Worm (Caenorhabditis elegans) whole organism, late embryonic: ENCODE measurements around the gene Y56A3A.16.

ENCODE experiments used
- C08G9.2 ChIP-seq: sonication (generic microtip); optimal IDR thresholded peaks from 2 replicates; lab custom pipeline; 2016; ENCODE audit warnings: mild to moderate bottlenecking, missing genetic modification characterization, moderate library complexity, missing compliant biosample characterization
- C38D4.7 ChIP-seq: fragments of 200-800 bp; sonication (Bioruptor generic); optimal IDR thresholded peaks from 2 replicates; lab custom pipeline; 2018; ENCODE audit warnings: mild to moderate bottlenecking, missing genetic modification characterization, moderate library complexity, missing compliant biosample characterization
- K02D7.2 ChIP-seq: sonication (generic microtip); optimal IDR thresholded peaks from 2 replicates; lab custom pipeline; 2017; ENCODE audit warnings: mild to moderate bottlenecking, missing genetic modification characterization, missing compliant biosample characterization
- K09A11.1 ChIP-seq: sonication (generic microtip); optimal IDR thresholded peaks from 2 replicates; lab custom pipeline; 2017; ENCODE audit warnings: antibody characterized with exemption, mild to moderate bottlenecking, missing genetic modification characterization, missing compliant biosample characterization; ENCODE audit not compliant: insufficient read depth
- T23F11.4 ChIP-seq: fragments of 200-800 bp; sonication (Bioruptor generic); optimal IDR thresholded peaks from 2 replicates; lab custom pipeline; 2018; ENCODE audit warnings: mild to moderate bottlenecking, missing genetic modification characterization, missing compliant biosample characterization
- Y22D7AL.16 ChIP-seq: sonication (generic microtip); optimal IDR thresholded peaks from 2 replicates; lab custom pipeline; 2016; ENCODE audit warnings: missing genetic modification characterization, missing compliant biosample characterization
- ahr-1 ChIP-seq: sonication (generic microtip); optimal IDR thresholded peaks from 2 replicates; lab custom pipeline; 2016; ENCODE audit warnings: missing genetic modification characterization, missing compliant biosample characterization
- ama-1 ChIP-seq: fragments of 150-350 bp; optimal IDR thresholded peaks from 2 replicates; lab custom pipeline; 2014
- ceh-14 ChIP-seq: sonication (generic microtip); optimal IDR thresholded peaks from 2 replicates; lab custom pipeline; 2016; ENCODE audit warnings: missing genotype, missing genetic modification characterization, missing compliant biosample characterization
- ceh-18 ChIP-seq: sonication (generic microtip); optimal IDR thresholded peaks from 2 replicates; lab custom pipeline; 2016; ENCODE audit warnings: missing genetic modification characterization, missing compliant biosample characterization
- ceh-24 ChIP-seq: sonication (generic microtip); optimal IDR thresholded peaks from 2 replicates; lab custom pipeline; 2016; ENCODE audit warnings: mild to moderate bottlenecking, missing genetic modification characterization, missing compliant biosample characterization
- ceh-31 ChIP-seq: sonication (generic microtip); optimal IDR thresholded peaks from 2 replicates; lab custom pipeline; 2016; ENCODE audit warnings: missing genetic modification characterization, missing compliant biosample characterization
- ceh-34 ChIP-seq: sonication (generic microtip); optimal IDR thresholded peaks from 2 replicates; lab custom pipeline; 2016; ENCODE audit warnings: mild to moderate bottlenecking, missing genetic modification characterization, missing compliant biosample characterization
- ceh-45 ChIP-seq: fragments of 200-800 bp; sonication (Bioruptor generic); IDR thresholded peaks from 2 replicates; pipeline ENCODE4 v1.3.6; 2022; ENCODE audit warnings: missing genetic modification reagents, missing genetic modification characterization, missing compliant biosample characterization
- ceh-48 ChIP-seq: sonication (generic microtip); optimal IDR thresholded peaks from 2 replicates; lab custom pipeline; 2016; ENCODE audit warnings: missing genetic modification characterization, inconsistent platforms, missing compliant biosample characterization
- ceh-6 ChIP-seq: fragments of 200-800 bp; sonication (Bioruptor generic); optimal IDR thresholded peaks from 2 replicates; lab custom pipeline; 2018; ENCODE audit warnings: mild to moderate bottlenecking, missing genetic modification characterization, missing compliant biosample characterization
- che-1 ChIP-seq: sonication (generic microtip); optimal IDR thresholded peaks from 2 replicates; lab custom pipeline; 2016; ENCODE audit warnings: mild to moderate bottlenecking, missing genetic modification characterization, missing compliant biosample characterization
- dmd-4 ChIP-seq: sonication (generic microtip); optimal IDR thresholded peaks from 2 replicates; lab custom pipeline; 2016; ENCODE audit warnings: borderline replicate concordance, missing genetic modification characterization, missing compliant biosample characterization
- dve-1 ChIP-seq: sonication (generic microtip); optimal IDR thresholded peaks from 2 replicates; lab custom pipeline; 2017; ENCODE audit warnings: antibody characterized with exemption, mild to moderate bottlenecking, missing genetic modification characterization, missing compliant biosample characterization
- elt-2 ChIP-seq: sonication (generic microtip); optimal IDR thresholded peaks from 2 replicates; lab custom pipeline; 2016; ENCODE audit warnings: missing genetic modification reagents, missing genetic modification characterization, missing compliant biosample characterization
- elt-4 ChIP-seq: sonication (generic microtip); optimal IDR thresholded peaks from 2 replicates; lab custom pipeline; 2016; ENCODE audit warnings: missing genetic modification characterization, missing compliant biosample characterization
- ets-4 ChIP-seq: sonication (generic microtip); optimal IDR thresholded peaks from 2 replicates; lab custom pipeline; 2016; ENCODE audit warnings: missing genetic modification characterization, missing compliant biosample characterization
- fax-1 ChIP-seq: sonication (generic microtip); optimal IDR thresholded peaks from 2 replicates; lab custom pipeline; 2016; ENCODE audit warnings: missing genotype, missing genetic modification characterization, missing compliant biosample characterization
- fkh-10 ChIP-seq: fragments of 150-350 bp; optimal IDR thresholded peaks from 2 replicates; lab custom pipeline; 2014; ENCODE audit warnings: missing biosample characterization, missing genetic modification reagents, missing genetic modification characterization
- fkh-6 ChIP-seq: sonication (generic microtip); optimal IDR thresholded peaks from 2 replicates; lab custom pipeline; 2016; ENCODE audit warnings: missing genetic modification characterization, missing compliant biosample characterization
- gmeb-2 ChIP-seq: sonication (generic microtip); optimal IDR thresholded peaks from 2 replicates; lab custom pipeline; 2016; ENCODE audit warnings: missing genetic modification characterization, inconsistent platforms, missing compliant biosample characterization
- hlh-6 ChIP-seq: sonication (generic microtip); optimal IDR thresholded peaks from 2 replicates; lab custom pipeline; 2016; ENCODE audit warnings: missing genotype, missing genetic modification characterization, missing compliant biosample characterization
- hlh-8 ChIP-seq: sonication (generic microtip); optimal IDR thresholded peaks from 2 replicates; lab custom pipeline; 2016; ENCODE audit warnings: missing genotype, missing genetic modification characterization, missing compliant biosample characterization
- lim-6 ChIP-seq: sonication (generic microtip); optimal IDR thresholded peaks from 2 replicates; lab custom pipeline; 2016; ENCODE audit warnings: missing genetic modification characterization, missing compliant biosample characterization
- madf-2 ChIP-seq: sonication (generic microtip); optimal IDR thresholded peaks from 2 replicates; lab custom pipeline; 2017; ENCODE audit warnings: missing genetic modification characterization, missing compliant biosample characterization
- mec-3 ChIP-seq: sonication (generic microtip); optimal IDR thresholded peaks from 2 replicates; lab custom pipeline; 2016; ENCODE audit warnings: borderline replicate concordance, missing genetic modification characterization, missing compliant biosample characterization
- nfya-1 ChIP-seq: sonication (generic microtip); optimal IDR thresholded peaks from 2 replicates; lab custom pipeline; 2017; ENCODE audit warnings: missing genetic modification characterization, mild to moderate bottlenecking, missing compliant biosample characterization, antibody characterized with exemption, moderate library complexity
- nhr-11 ChIP-seq: fragments of 150-350 bp; optimal IDR thresholded peaks from 2 replicates; lab custom pipeline; 2014; ENCODE audit warnings: missing biosample characterization, missing genetic modification characterization
- odd-2 ChIP-seq: sonication (generic microtip); optimal IDR thresholded peaks from 2 replicates; lab custom pipeline; 2017; ENCODE audit warnings: antibody characterized with exemption, mild to moderate bottlenecking, missing genetic modification characterization, missing compliant biosample characterization
- pat-9 ChIP-seq: fragments of 200-800 bp; sonication (Bioruptor generic); optimal IDR thresholded peaks from 2 replicates; lab custom pipeline; 2018; ENCODE audit warnings: mild to moderate bottlenecking, missing genetic modification characterization, moderate library complexity, missing compliant biosample characterization
- pax-1 ChIP-seq: fragments of 150-350 bp; optimal IDR thresholded peaks from 2 replicates; lab custom pipeline; 2014; ENCODE audit warnings: missing biosample characterization, missing genetic modification characterization
- pha-2 ChIP-seq: sonication (generic microtip); optimal IDR thresholded peaks from 2 replicates; lab custom pipeline; 2017; ENCODE audit warnings: mild to moderate bottlenecking, missing genetic modification characterization, missing compliant biosample characterization
- pha-4 ChIP-seq: fragments of 150-350 bp; optimal IDR thresholded peaks from 2 replicates; lab custom pipeline; 2018; ENCODE audit warnings: missing biosample characterization, missing genetic modification reagents, missing genetic modification characterization
- pqm-1 ChIP-seq: sonication (generic microtip); optimal IDR thresholded peaks from 2 replicates; lab custom pipeline; 2016; ENCODE audit warnings: missing genetic modification characterization, missing compliant biosample characterization
- pros-1 ChIP-seq: fragments of 150-350 bp; optimal IDR thresholded peaks from 2 replicates; lab custom pipeline; 2014; ENCODE audit warnings: missing biosample characterization, missing genetic modification reagents, missing genetic modification characterization
- ref-2 ChIP-seq: sonication (generic microtip); optimal IDR thresholded peaks from 2 replicates; lab custom pipeline; 2016; ENCODE audit warnings: missing genetic modification characterization, missing compliant biosample characterization
- rnt-1 ChIP-seq: sonication (generic microtip); optimal IDR thresholded peaks from 2 replicates; lab custom pipeline; 2016; ENCODE audit warnings: missing genetic modification characterization, missing compliant biosample characterization
- sdc-2 ChIP-seq: sonication (generic microtip); optimal IDR thresholded peaks from 2 replicates; lab custom pipeline; 2016; ENCODE audit warnings: missing genotype, missing genetic modification characterization, missing compliant biosample characterization
- sox-2 ChIP-seq: fragments of 200-800 bp; sonication (Bioruptor generic); IDR thresholded peaks from 2 replicates; pipeline ENCODE4 v1.3.6; 2022; ENCODE audit warnings: missing genetic modification reagents, missing genetic modification characterization, missing compliant biosample characterization
- sox-4 ChIP-seq: sonication (generic microtip); optimal IDR thresholded peaks from 2 replicates; lab custom pipeline; 2017; ENCODE audit warnings: mild to moderate bottlenecking, missing genetic modification characterization, inconsistent platforms, missing compliant biosample characterization
- syd-9 ChIP-seq: sonication (generic microtip); optimal IDR thresholded peaks from 2 replicates; lab custom pipeline; 2016; ENCODE audit warnings: mild to moderate bottlenecking, missing genetic modification characterization, moderate library complexity, missing compliant biosample characterization
- tbx-7 ChIP-seq: sonication (generic microtip); optimal IDR thresholded peaks from 2 replicates; lab custom pipeline; 2016; ENCODE audit warnings: missing genotype, missing genetic modification characterization, missing compliant biosample characterization
- ttx-3 ChIP-seq: sonication (generic microtip); optimal IDR thresholded peaks from 2 replicates; lab custom pipeline; 2016; ENCODE audit warnings: missing genetic modification reagents, missing genetic modification characterization, missing compliant biosample characterization
- unc-3 ChIP-seq, 2 experiments: fragments of 200-800 bp in 1 of 2; sonication (Bioruptor generic) in 1 of 2; sonication (generic microtip) in 1 of 2; conservative IDR thresholded peaks in 1 of 2; optimal IDR thresholded peaks in 1 of 2; 2 replicates each; pipeline versions ENCODE4 v1.3.6 to Lab custom; 2016 to 2022; ENCODE audit warnings: missing compliant biosample characterization in 2 of 2, missing genetic modification characterization in 2 of 2, missing genetic modification reagents in 1 of 2
- ztf-16 ChIP-seq: sonication (generic microtip); optimal IDR thresholded peaks from 2 replicates; lab custom pipeline; 2017; ENCODE audit warnings: missing genetic modification characterization, missing compliant biosample characterization

Gene Y56A3A.16

DNA sequence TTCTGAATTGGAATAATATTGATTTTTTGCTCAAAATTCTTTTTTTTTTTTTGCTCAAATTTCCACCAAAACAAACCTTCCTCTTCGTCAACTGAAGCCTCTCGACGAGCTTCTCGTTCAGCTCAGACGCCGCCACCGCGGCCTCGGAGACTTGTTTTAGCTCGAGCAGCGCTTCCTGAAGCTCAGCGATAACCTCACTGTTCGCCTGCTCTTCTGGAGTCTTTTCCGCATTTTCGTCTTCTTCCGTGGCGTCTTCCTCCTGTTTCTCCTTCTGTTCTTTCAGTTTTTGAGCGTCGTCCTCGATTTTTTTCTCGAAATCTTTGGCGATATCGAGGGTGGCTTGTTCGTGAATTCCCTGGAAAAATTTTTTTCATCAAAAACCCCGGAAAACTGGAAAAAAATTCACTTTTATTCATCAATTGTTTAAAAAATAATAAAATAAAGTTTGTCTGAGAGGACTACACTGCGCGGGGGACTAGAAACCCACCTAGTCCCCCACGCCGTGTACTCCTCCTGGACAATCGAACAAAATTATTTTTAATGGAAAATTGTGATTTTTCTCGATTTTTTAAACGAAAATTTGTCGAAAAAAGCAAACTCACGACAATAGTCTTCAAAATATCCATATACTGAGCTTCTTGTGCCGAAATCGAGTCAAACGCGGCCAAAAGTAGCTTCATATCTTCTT, 32.1 kb upstream of the Y56A3A.16 start (continued):
- TF ChIP-seq fax-1 (peak; percentile 71), nfya-1 (peak; percentile 64), dve-1 (tag; lab: Kevin White, UChicago) (no peak), lim-6 (tag; lab: Kevin White, UChicago) (peak; percentile 81), pha-4 (tag; lab: Kevin White, UChicago) (no peak), K09A11.1 (tag; lab: Kevin White, UChicago) (no peak), ttx-3 (tag; lab: Kevin White, UChicago) (peak; percentile 14), C08G9.2 (tag; lab: Kevin White, UChicago) (peak; percentile 95), hlh-6 (tag; lab: Kevin White, UChicago) (peak; percentile 65), gmeb-2 (tag; lab: Kevin White, UChicago) (no peak), pax-1 (tag; lab: Kevin White, UChicago) (no peak), syd-9 (tag; lab: Kevin White, UChicago) (peak; percentile 15), che-1 (tag; lab: Kevin White, UChicago) (no peak), hlh-8 (tag; lab: Kevin White, UChicago) (peak; percentile 87), elt-2 (tag; lab: Kevin White, UChicago) (peak; percentile 69), sox-2 (GFP tag; lab: Robert Waterston, UW) (no peak), dmd-4 (tag; lab: Kevin White, UChicago) (peak; percentile 34), ama-1 (lab: Kevin White, UChicago) (no peak), pqm-1 (tag; lab: Kevin White, UChicago) (peak; percentile 59), pat-9 (no peak), ztf-16 (no peak), ets-4 (tag; lab: Kevin White, UChicago) (peak; percentile 97), odd-2 (tag; lab: Kevin White, UChicago) (no peak), ref-2 (tag; lab: Kevin White, UChicago) (peak; percentile 79), K02D7.2 (peak; percentile 69), mec-3 (tag; lab: Kevin White, UChicago) (peak; percentile 84), ceh-45 (no peak), ceh-48 (tag; lab: Kevin White, UChicago) (no peak), ceh-14 (tag; lab: Kevin White, UChicago) (peak; percentile 47), pros-1 (no peak), sox-4 (no peak), C38D4.7 (no peak), elt-4 (tag; lab: Kevin White, UChicago) (no peak)

DNA sequence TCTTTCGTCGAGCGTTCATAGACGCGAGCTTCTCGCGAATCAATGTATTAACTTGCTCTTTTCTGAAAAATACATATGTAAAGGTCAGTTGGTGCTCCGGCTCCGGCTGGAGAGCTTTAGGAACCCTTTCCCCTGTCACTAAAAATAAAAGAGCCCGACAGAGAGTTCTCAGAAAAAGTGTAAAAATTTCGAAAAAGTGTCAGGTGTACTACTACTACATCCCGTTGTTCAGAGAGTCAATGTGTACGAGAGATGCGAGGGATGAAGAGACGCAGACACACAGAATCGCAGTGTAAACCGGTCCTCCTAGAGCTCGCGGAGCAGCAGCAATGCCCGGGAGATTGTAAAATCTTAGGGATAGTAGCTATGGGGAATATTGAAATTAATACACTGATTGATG, 28.5 kb upstream of the Y56A3A.16 start:
- TF ChIP-seq fkh-6 (tag; lab: Kevin White, UChicago) (no peak), pha-2 (tag; lab: Kevin White, UChicago) (no peak), rnt-1 (tag; lab: Kevin White, UChicago) (peak; percentile 60), madf-2 (no peak), syd-9 (tag; lab: Kevin White, UChicago) (no peak), tbx-7 (tag; lab: Kevin White, UChicago) (no peak), ama-1 (lab: Kevin White, UChicago) (no peak), unc-3 (GFP tag; conservative IDR thresholded peaks at IDR 0.05; lab: Robert Waterston, UW) (no peak), unc-3 (tag; optimal IDR thresholded peaks at IDR 0.05; lab: Kevin White, UChicago) (no peak), ceh-31 (tag; lab: Kevin White, UChicago) (peak; percentile 34), ceh-6 (GFP tag; lab: Kevin White, UChicago) (no peak), ceh-18 (tag; lab: Kevin White, UChicago) (peak; percentile 79), ceh-34 (tag; lab: Kevin White, UChicago) (peak; percentile 58), pros-1 (no peak), C08G9.2 (tag; lab: Kevin White, UChicago) (peak; percentile 5), fkh-10 (GFP tag; lab: Kevin White, UChicago) (no peak), ceh-24 (tag; lab: Kevin White, UChicago) (no peak), K09A11.1 (tag; lab: Kevin White, UChicago) (no peak), nhr-11 (tag; lab: Kevin White, UChicago) (no peak), T23F11.4 (GFP tag; lab: Kevin White, UChicago) (no peak), ceh-48 (tag; lab: Kevin White, UChicago) (no peak), fax-1 (no peak), pat-9 (peak; percentile 53), ahr-1 (tag; lab: Kevin White, UChicago) (no peak), Y22D7AL.16 (tag; lab: Kevin White, UChicago) (no peak), sdc-2 (tag; lab: Kevin White, UChicago) (no peak), pax-1 (tag; lab: Kevin White, UChicago) (no peak), elt-2 (tag; lab: Kevin White, UChicago) (no peak), mec-3 (tag; lab: Kevin White, UChicago) (no peak)
